Worm (Caenorhabditis elegans): ENCODE results near the gene F36H1.3.

The F36H1.3 gene

DNA sequence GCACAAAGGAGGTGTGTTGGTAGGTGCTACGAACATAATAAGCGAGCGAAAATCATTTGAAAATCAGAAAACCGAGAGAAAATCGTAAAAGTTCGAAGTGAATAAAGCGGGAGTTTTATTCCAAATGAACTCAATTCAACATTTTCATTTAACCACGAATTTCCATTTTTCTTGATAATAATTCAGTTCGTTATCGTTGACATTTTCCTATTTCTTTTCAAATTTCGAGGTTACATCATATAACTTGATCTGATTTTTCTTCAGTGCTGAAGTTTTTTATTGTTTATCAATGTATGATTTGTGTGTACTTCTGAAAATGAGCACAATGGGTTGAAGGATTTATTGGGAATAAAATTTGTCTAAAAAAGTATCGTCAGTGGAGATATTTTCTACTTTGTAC, 18.3 kb upstream of the F36H1.3 start (continued):
- no peak for TF ChIP-seq sdz-12 (GFP tag; optimal IDR thresholded peaks at IDR 0.05)
- TF ChIP-seq Y48G9A.11 (GFP tag; IDR thresholded peaks at IDR 0.05): no peak
- TF ChIP-seq nhr-6 (tag; optimal IDR thresholded peaks at IDR 0.05): no peak
- no peak for TF ChIP-seq nhr-237 (tag; optimal IDR thresholded peaks at IDR 0.05)
- no peak for TF ChIP-seq unc-130 (GFP tag; optimal IDR thresholded peaks at IDR 0.05)
- TF ChIP-seq zag-1 (tag; optimal IDR thresholded peaks at IDR 0.05): no peak
- TF ChIP-seq mep-1 (tag; optimal IDR thresholded peaks at IDR 0.05): peak; percentile 50
- no peak for TF ChIP-seq F49E8.2 (tag; optimal IDR thresholded peaks at IDR 0.05; ENCODE audit: borderline replicate concordance)
- no peak for TF ChIP-seq ceh-44 (GFP tag; IDR thresholded peaks at IDR 0.05)
- TF ChIP-seq aha-1 (tag): peak; percentile 66
- no peak for TF ChIP-seq ZK337.2 (GFP tag; IDR thresholded peaks at IDR 0.05)
- peak; percentile 46 for TF ChIP-seq nhr-28 (tag; optimal IDR thresholded peaks at IDR 0.05)
- TF ChIP-seq rbr-2 (tag; optimal IDR thresholded peaks at IDR 0.05): no peak
- TF ChIP-seq egl-27 (tag; optimal IDR thresholded peaks at IDR 0.05): no peak
- no peak for TF ChIP-seq nhr-10 (tag; optimal IDR thresholded peaks at IDR 0.05)
- no peak for TF ChIP-seq ctbp-1 (GFP tag; IDR thresholded peaks at IDR 0.05)
- no peak for TF ChIP-seq lin-13 (GFP tag; optimal IDR thresholded peaks at IDR 0.05)
- TF ChIP-seq F44E2.7 (GFP tag; IDR thresholded peaks at IDR 0.05): no peak
- TF ChIP-seq unc-39 (tag; optimal IDR thresholded peaks at IDR 0.05): no peak
- peak; percentile 3 for TF ChIP-seq nhr-48 (tag; optimal IDR thresholded peaks at IDR 0.05)
- TF ChIP-seq Y5F2A.4 (GFP tag; optimal IDR thresholded peaks at IDR 0.05): no peak
- peak; percentile 24 for TF ChIP-seq hlh-11 (tag; optimal IDR thresholded peaks at IDR 0.05)
- TF ChIP-seq vab-7 (GFP tag; IDR thresholded peaks at IDR 0.05): no peak
- no peak for TF ChIP-seq daf-16 (GFP tag; optimal IDR thresholded peaks at IDR 0.05)
- TF ChIP-seq daf-16 (tag; optimal IDR thresholded peaks at IDR 0.05): peak; percentile 71
- TF ChIP-seq dmd-8 (GFP tag; IDR thresholded peaks at IDR 0.05): no peak
- no peak for TF ChIP-seq set-16 (GFP tag; IDR thresholded peaks at IDR 0.05)
- no peak for TF ChIP-seq madf-9 (GFP tag; conservative IDR thresholded peaks at IDR 0.05)
- TF ChIP-seq nhr-77 (tag; optimal IDR thresholded peaks at IDR 0.05): no peak
- TF ChIP-seq saeg-2 (GFP tag; IDR thresholded peaks at IDR 0.05): no peak
- no peak for TF ChIP-seq ceh-28 (tag; optimal IDR thresholded peaks at IDR 0.05)
- no peak for TF ChIP-seq daf-12 (tag; optimal IDR thresholded peaks at IDR 0.05)
- TF ChIP-seq ceh-82 (tag; optimal IDR thresholded peaks at IDR 0.05): no peak
- TF ChIP-seq arid-1 (GFP tag; conservative IDR thresholded peaks at IDR 0.05): no peak
- no peak for TF ChIP-seq dmd-9 (GFP tag; IDR thresholded peaks at IDR 0.05)

DNA sequence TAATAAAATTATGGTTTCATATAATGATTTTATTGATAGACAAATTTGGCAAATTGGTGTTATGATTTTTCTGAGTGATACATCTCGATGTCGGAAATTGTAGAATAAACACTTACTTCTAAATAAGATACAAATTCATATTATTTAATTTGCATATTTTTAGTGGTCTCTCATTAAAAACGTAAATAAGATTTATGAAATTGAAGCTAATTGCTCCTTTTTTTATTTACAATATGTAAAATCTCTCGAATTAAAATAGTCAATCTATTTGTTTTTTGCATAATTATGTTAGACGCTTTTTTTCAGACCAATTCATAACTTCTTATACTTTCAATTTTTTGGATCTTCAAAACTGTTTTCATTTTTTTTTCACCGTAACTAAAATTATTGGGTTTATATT, 17.6 kb upstream of the F36H1.3 start, which contains the start of gene hrg-6:
TSS of gene hrg-6 (plus strand) at position 301 of the 400 bp plus-strand sequence.
- TF ChIP-seq unc-62 (GFP tag; optimal IDR thresholded peaks at IDR 0.05 in 1 of 2) (peak in 1 of 2 experiments; percentile 26), unc-62 (tag; optimal IDR thresholded peaks at IDR 0.05) (no peak), mxl-2 (GFP tag; conservative IDR thresholded peaks at IDR 0.05) (no peak), nhr-102 (tag; optimal IDR thresholded peaks at IDR 0.05) (no peak), zfp-2 (tag; optimal IDR thresholded peaks at IDR 0.05) (no peak)

DNA sequence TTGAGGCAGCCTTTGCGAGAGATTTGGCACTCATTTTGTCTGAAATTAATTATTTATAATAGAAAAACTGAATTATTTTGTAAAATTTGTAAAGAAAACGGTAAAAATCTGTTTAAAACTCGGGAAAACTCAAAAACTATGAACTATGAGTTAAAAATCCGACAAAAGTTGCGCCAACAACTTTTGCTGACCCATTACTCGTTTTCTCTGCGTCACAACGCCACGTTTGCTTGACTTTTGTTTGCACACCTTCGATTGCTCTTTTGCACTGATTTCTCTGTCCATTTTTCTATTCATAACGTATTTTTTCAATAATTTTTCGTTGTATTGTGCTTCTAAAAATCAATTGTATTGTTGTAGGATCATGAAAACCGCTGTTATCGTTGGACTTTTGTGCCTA, 13.7 kb upstream of the F36H1.3 start, which contains the start of gene fkb-1:
TSS of gene fkb-1 (plus strand) at position 361 of the 400 bp plus-strand sequence.
- no peak for TF ChIP-seq tra-1 (GFP tag; IDR thresholded peaks at IDR 0.05)
- peak; percentile 20 for TF ChIP-seq spr-1 (tag; optimal IDR thresholded peaks at IDR 0.05)
- no peak for TF ChIP-seq fkh-10 (GFP tag; optimal IDR thresholded peaks at IDR 0.05)
- peak; percentile 6 for TF ChIP-seq nhr-102 (tag; optimal IDR thresholded peaks at IDR 0.05)
- TF ChIP-seq lir-3 (tag; optimal IDR thresholded peaks at IDR 0.05): no peak
- TF ChIP-seq ztf-7 (tag; optimal IDR thresholded peaks at IDR 0.05): no peak
- no peak for TF ChIP-seq ZK546.5 (tag; optimal IDR thresholded peaks at IDR 0.05)
- peak; percentile 20 for TF ChIP-seq pqm-1 (tag; optimal IDR thresholded peaks at IDR 0.05)
- no peak for TF ChIP-seq tag-97 (GFP tag; IDR thresholded peaks at IDR 0.05)
- TF ChIP-seq nhr-10 (tag; optimal IDR thresholded peaks at IDR 0.05): no peak
- no peak for TF ChIP-seq zag-1 (tag; optimal IDR thresholded peaks at IDR 0.05)
- TF ChIP-seq pha-4 (GFP tag; IDR thresholded peaks at IDR 0.05): no peak
- TF ChIP-seq pha-4 (tag; optimal IDR thresholded peaks at IDR 0.05): peak; percentile 87
- TF ChIP-seq hlh-11 (tag; optimal IDR thresholded peaks at IDR 0.05): peak; percentile 65
- TF ChIP-seq ceh-62 (tag; optimal IDR thresholded peaks at IDR 0.05): no peak
- peak in 1 of 2 experiments; percentile 46 for TF ChIP-seq mdl-1 (tag; optimal IDR thresholded peaks at IDR 0.05)
- TF ChIP-seq F37D6.2 (tag; optimal IDR thresholded peaks at IDR 0.05): peak; percentile 6
- TF ChIP-seq nhr-11 (tag; optimal IDR thresholded peaks at IDR 0.05): peak; percentile 60
